Worm (Caenorhabditis elegans): ENCODE results near the gene cylc-1.
"Not testable (repeated sequence)": the region's sequence is repeated elsewhere in the genome, so short reads cannot be mapped to it uniquely, and the experiment has no call there.

ce11 chrIV:5260289-5260688 is 34.7 kb upstream of the cylc-1 start, which contains the start of gene msp-19:
- not testable (repeated sequence) for TF ChIP-seq aha-1 (tag); ama-1 (optimal IDR thresholded peaks at IDR 0.05); nhr-48 (tag; optimal IDR thresholded peaks at IDR 0.05)

Measured in whole organism, L4 larva.